Fruit fly (Drosophila melanogaster): ENCODE data around the gene Osi23.

dm6 chr3R:30426626-30427025 is 18.2 kb downstream of the Osi23 start:
- TF ChIP-seq psq (optimal IDR thresholded peaks at IDR 0.05) (no peak), insv (optimal IDR thresholded peaks at IDR 0.05) (no peak)

All from Kc167 (cell line).